Worm (Caenorhabditis elegans) whole organism, L2 larva: ENCODE data around the gene parn-2.

Experiments
- C34F6.9 ChIP-seq: fragments of 150-350 bp; optimal IDR thresholded peaks from 2 replicates; lab custom pipeline; 2014; ENCODE audit warnings: missing biosample characterization, missing genetic modification characterization
- F13H6.1 ChIP-seq: sonication (generic microtip); optimal IDR thresholded peaks from 2 replicates; lab custom pipeline; 2016; ENCODE audit warnings: missing genetic modification characterization, missing compliant biosample characterization
- R02D3.7 ChIP-seq: fragments of 150-350 bp; optimal IDR thresholded peaks from 2 replicates; lab custom pipeline; 2014; ENCODE audit warnings: missing biosample characterization, missing genetic modification characterization
- Y55F3AM.14 ChIP-seq: fragments of 200-800 bp; sonication (Bioruptor generic); optimal IDR thresholded peaks from 2 replicates; lab custom pipeline; 2018; ENCODE audit warnings: mild to moderate bottlenecking, missing genetic modification characterization, missing compliant biosample characterization
- blmp-1 ChIP-seq: sonication (generic microtip); optimal IDR thresholded peaks from 2 replicates; lab custom pipeline; 2017; ENCODE audit warnings: missing genetic modification characterization, mild to moderate bottlenecking, missing compliant biosample characterization, antibody characterized with exemption, moderate library complexity; ENCODE audit not compliant: insufficient read depth
- ceh-16 ChIP-seq: fragments of 150-350 bp; optimal IDR thresholded peaks from 2 replicates; lab custom pipeline; 2014; ENCODE audit warnings: missing biosample characterization, missing genetic modification characterization
- crh-2 ChIP-seq: sonication (generic microtip); optimal IDR thresholded peaks from 2 replicates; lab custom pipeline; 2017; ENCODE audit warnings: missing biosample characterization, missing genetic modification characterization
- egl-27 ChIP-seq: sonication (generic microtip); optimal IDR thresholded peaks from 3 replicates; lab custom pipeline; 2017; ENCODE audit warnings: missing biosample characterization, missing genetic modification reagents, missing genetic modification characterization
- elt-1 ChIP-seq: fragments of 150-350 bp; optimal IDR thresholded peaks from 2 replicates; lab custom pipeline; 2014; ENCODE audit warnings: missing biosample characterization, missing genetic modification characterization
- fos-1 ChIP-seq: fragments of 150-350 bp; optimal IDR thresholded peaks from 2 replicates; lab custom pipeline; 2014; ENCODE audit warnings: missing biosample characterization, missing genetic modification characterization
- gmeb-1 ChIP-seq: fragments of 150-350 bp; optimal IDR thresholded peaks from 2 replicates; lab custom pipeline; 2014; ENCODE audit warnings: missing biosample characterization, missing genetic modification characterization
- lin-11 ChIP-seq: fragments of 150-350 bp; sonication (generic microtip); optimal IDR thresholded peaks from 2 replicates; lab custom pipeline; 2014; ENCODE audit warnings: missing biosample characterization, missing genetic modification characterization, inconsistent platforms, mixed read lengths
- lin-13 ChIP-seq: fragments of 150-350 bp; optimal IDR thresholded peaks from 2 replicates; lab custom pipeline; 2014; ENCODE audit warnings: missing biosample characterization, missing genetic modification reagents, missing genetic modification characterization
- lin-39 ChIP-seq: fragments of 150-350 bp; optimal IDR thresholded peaks from 2 replicates; lab custom pipeline; 2014; ENCODE audit warnings: missing biosample characterization, missing genetic modification reagents, missing genetic modification characterization
- mdl-1 ChIP-seq, 2 experiments: fragments of 150-350 bp in 1 of 2; sonication (generic microtip) in 1 of 2; optimal IDR thresholded peaks; 2 replicates each; lab custom pipeline; 2017; ENCODE audit warnings: missing biosample characterization in 2 of 2, missing genetic modification characterization in 2 of 2
- nhr-10 ChIP-seq: sonication (generic microtip); optimal IDR thresholded peaks from 2 replicates; lab custom pipeline; 2017; ENCODE audit warnings: missing biosample characterization, missing genetic modification characterization
- nhr-11 ChIP-seq: fragments of 150-350 bp; optimal IDR thresholded peaks from 2 replicates; lab custom pipeline; 2014; ENCODE audit warnings: missing biosample characterization, missing genetic modification characterization
- nhr-12 ChIP-seq: fragments of 150-350 bp; optimal IDR thresholded peaks from 2 replicates; lab custom pipeline; 2014; ENCODE audit warnings: missing biosample characterization, missing genetic modification characterization
- nhr-129 ChIP-seq: fragments of 150-350 bp; optimal IDR thresholded peaks from 2 replicates; lab custom pipeline; 2014; ENCODE audit warnings: missing biosample characterization, missing genetic modification characterization
- nhr-23 ChIP-seq: fragments of 150-350 bp; optimal IDR thresholded peaks from 2 replicates; lab custom pipeline; 2014; ENCODE audit warnings: missing biosample characterization, missing genetic modification reagents, missing genetic modification characterization
- nhr-237 ChIP-seq: fragments of 150-350 bp; optimal IDR thresholded peaks from 2 replicates; lab custom pipeline; 2014; ENCODE audit warnings: missing biosample characterization, missing genetic modification characterization
- nhr-25 ChIP-seq: fragments of 150-350 bp; sonication (generic microtip); optimal IDR thresholded peaks from 3 replicates; lab custom pipeline; 2014; ENCODE audit warnings: missing biosample characterization, missing genetic modification characterization
- nhr-6 ChIP-seq: fragments of 150-350 bp; optimal IDR thresholded peaks from 2 replicates; lab custom pipeline; 2014; ENCODE audit warnings: missing biosample characterization, missing genetic modification characterization
- sma-3 ChIP-seq: sonication (generic microtip); optimal IDR thresholded peaks from 2 replicates; lab custom pipeline; 2016; ENCODE audit warnings: missing genetic modification reagents, missing genetic modification characterization, missing compliant biosample characterization
- sma-9 ChIP-seq, 2 experiments: fragments of 150-350 bp in 1 of 2; sonication (generic microtip) in 1 of 2; optimal IDR thresholded peaks; 2 replicates each; lab custom pipeline; 2014 to 2016; ENCODE audit warnings: missing genetic modification characterization in 2 of 2, mild to moderate bottlenecking in 1 of 2, missing biosample characterization in 1 of 2, missing compliant biosample characterization in 1 of 2, missing genetic modification reagents in 1 of 2, moderate library complexity in 1 of 2
- snpc-4 ChIP-seq: fragments of 150-350 bp; optimal IDR thresholded peaks from 2 replicates; lab custom pipeline; 2014; ENCODE audit warnings: missing biosample characterization, missing genetic modification characterization
- unc-62 ChIP-seq: fragments of 150-350 bp; optimal IDR thresholded peaks from 2 replicates; lab custom pipeline; 2014; ENCODE audit warnings: missing biosample characterization, missing genetic modification reagents, missing genetic modification characterization
- ztf-11 ChIP-seq: sonication (generic microtip); optimal IDR thresholded peaks from 2 replicates; lab custom pipeline; 2017; ENCODE audit warnings: missing biosample characterization, missing genetic modification characterization

Gene parn-2

ce11 chrII:12263971-12264554 is 7.6 kb upstream of the parn-2 start, which contains the start of gene faxc-1:
TSS of gene faxc-1 (plus strand) at chrII:12264192.
- no peak for TF ChIP-seq mdl-1 (tag; optimal IDR thresholded peaks at IDR 0.05; lab: Kevin White, UChicago)
- TF ChIP-seq lin-39 (tag; lab: Kevin White, UChicago) = no peak
- no peak for TF ChIP-seq lin-13 (GFP tag; lab: Kevin White, UChicago)
- TF ChIP-seq gmeb-1 (tag; lab: Kevin White, UChicago) = peak; percentile 5
- TF ChIP-seq nhr-25 (tag; lab: Kevin White, UChicago) = peak; percentile 25
- peak; percentile 47 for TF ChIP-seq sma-9 (GFP tag; optimal IDR thresholded peaks at IDR 0.05; lab: Kevin White, UChicago)
- no peak for TF ChIP-seq sma-9 (tag; optimal IDR thresholded peaks at IDR 0.05; lab: Kevin White, UChicago)
- TF ChIP-seq nhr-129 (tag; lab: Kevin White, UChicago) = no peak
- TF ChIP-seq nhr-12 (tag; lab: Kevin White, UChicago) = no peak
- TF ChIP-seq lin-11 (tag; lab: Kevin White, UChicago) = no peak
- TF ChIP-seq elt-1 (tag; lab: Kevin White, UChicago) = no peak

- TF ChIP-seq gmeb-1 (tag; lab: Kevin White, UChicago) = no peak
- peak; percentile 31 for TF ChIP-seq F13H6.1 (tag; lab: Kevin White, UChicago)
- TF ChIP-seq ceh-16 (tag; lab: Kevin White, UChicago) = peak; percentile 88
- TF ChIP-seq blmp-1 (tag; lab: Kevin White, UChicago) = peak; percentile 64
- TF ChIP-seq nhr-6 (tag; lab: Kevin White, UChicago) = peak; percentile 25
- TF ChIP-seq elt-1 (tag; lab: Kevin White, UChicago) = no peak
- TF ChIP-seq nhr-25 (tag; lab: Kevin White, UChicago) = peak; percentile 93
- peak; percentile 20 for TF ChIP-seq sma-9 (GFP tag; optimal IDR thresholded peaks at IDR 0.05; lab: Kevin White, UChicago)
- TF ChIP-seq sma-9 (tag; optimal IDR thresholded peaks at IDR 0.05; lab: Kevin White, UChicago) = no peak
- no peak for TF ChIP-seq mdl-1 (tag; optimal IDR thresholded peaks at IDR 0.05; lab: Kevin White, UChicago)
- peak; percentile 78 for TF ChIP-seq sma-3
- peak; percentile 29 for TF ChIP-seq fos-1 (tag; lab: Kevin White, UChicago)
- TF ChIP-seq egl-27 = no peak
- peak; percentile 16 for TF ChIP-seq crh-2
These were observed 6.1 kb upstream of the parn-2 start for ce11 chrII:12262567-12262966.

DNA sequence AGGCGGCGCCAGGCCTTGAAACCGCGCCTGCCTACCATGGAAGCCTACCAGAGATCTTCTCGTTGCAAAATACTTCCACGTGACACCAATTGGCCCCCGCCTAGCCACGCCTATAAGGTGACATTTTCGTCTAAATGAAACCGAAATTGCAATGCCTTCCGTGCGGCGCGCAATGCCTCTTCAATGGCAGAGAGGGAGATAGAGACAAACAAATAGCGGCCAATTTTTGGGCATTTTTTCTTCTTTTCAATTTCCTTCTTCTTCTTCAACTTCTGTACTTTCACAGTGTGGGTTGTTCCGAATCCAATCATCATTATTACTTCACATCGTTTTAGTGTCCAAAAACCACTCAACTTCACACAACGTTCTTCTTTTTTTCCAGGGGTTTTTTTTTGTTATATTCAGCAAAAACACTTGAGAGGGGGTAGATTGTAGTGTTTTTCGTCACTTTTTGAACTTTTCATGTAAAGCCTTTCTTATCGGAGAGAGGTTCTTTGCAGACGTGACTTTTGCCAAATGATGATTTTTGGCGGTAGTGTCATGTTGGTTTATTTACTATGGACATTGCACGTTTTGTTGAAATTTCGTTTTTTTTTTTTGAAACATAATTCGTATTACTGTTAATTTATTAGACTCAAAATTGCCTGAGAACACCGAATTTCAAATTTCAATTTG is 4.9 kb upstream of the parn-2 start:
- TF ChIP-seq nhr-25 (tag; lab: Kevin White, UChicago) (peak; percentile 28), unc-62 (GFP tag; lab: Kevin White, UChicago) (no peak), blmp-1 (tag; lab: Kevin White, UChicago) (peak; percentile 35), nhr-237 (tag; lab: Kevin White, UChicago) (no peak)

DNA sequence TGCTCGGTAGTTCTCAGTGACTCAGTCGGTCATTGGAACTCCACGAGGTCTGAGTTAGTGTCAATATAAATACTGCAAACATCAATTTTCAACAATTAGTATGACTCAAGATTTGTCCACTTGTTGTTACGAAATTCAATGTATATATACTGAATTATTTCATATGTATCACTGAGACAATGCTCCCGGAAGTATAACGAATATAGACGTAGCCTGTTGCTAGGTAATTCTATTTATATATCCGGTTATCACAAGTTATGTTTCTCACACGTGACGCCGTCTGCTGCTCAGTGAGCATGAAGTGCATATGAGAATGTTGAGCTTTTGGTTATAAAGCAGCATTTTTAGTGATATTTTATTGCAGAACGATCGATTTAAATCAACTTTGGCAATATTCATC is 4.1 kb upstream of the parn-2 start:
- TF ChIP-seq C34F6.9 (no peak), lin-11 (tag; lab: Kevin White, UChicago) (no peak)

DNA sequence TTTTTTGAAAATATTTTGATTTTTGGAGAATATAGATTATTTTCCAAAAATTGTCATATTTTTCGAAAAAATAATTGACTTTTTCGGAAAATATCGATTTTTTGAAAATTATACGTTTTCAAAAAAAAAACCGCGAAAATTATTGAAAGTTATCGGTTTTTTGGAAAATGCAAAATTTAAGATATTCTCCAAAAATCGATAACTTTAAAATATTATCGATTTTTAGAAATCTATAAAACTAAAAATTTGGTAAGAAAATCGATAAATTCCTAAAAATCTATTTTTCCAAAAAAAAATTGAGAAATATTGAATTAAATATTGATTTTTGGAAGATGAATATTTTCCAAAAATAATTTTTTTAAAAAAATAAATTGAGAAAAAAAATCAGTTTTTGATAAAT is 667 bp upstream of the parn-2 start:
- TF ChIP-seq nhr-25 (tag; lab: Kevin White, UChicago) (no peak), mdl-1 (tag; optimal IDR thresholded peaks at IDR 0.05; lab: Kevin White, UChicago) (no peak), nhr-11 (tag; lab: Kevin White, UChicago) (no peak), nhr-10 (tag; lab: Kevin White, UChicago) (no peak), fos-1 (tag; lab: Kevin White, UChicago) (no peak), Y55F3AM.14 (GFP tag; lab: Kevin White, UChicago) (no peak), lin-11 (tag; lab: Kevin White, UChicago) (no peak), R02D3.7 (tag; lab: Kevin White, UChicago) (no peak), ztf-11 (tag; lab: Kevin White, UChicago) (no peak), nhr-12 (tag; lab: Kevin White, UChicago) (no peak), snpc-4 (tag; lab: Kevin White, UChicago) (no peak), nhr-23 (tag; lab: Kevin White, UChicago) (no peak)
